Worm (Caenorhabditis elegans) whole organism, midembryonic: ENCODE data around the gene gldi-9.

Source experiments
- med-1 ChIP-seq: sonication (generic microtip); optimal IDR thresholded peaks from 2 replicates; lab custom pipeline; 2017; ENCODE audit warnings: missing genetic modification characterization, mild to moderate bottlenecking, missing compliant biosample characterization, antibody characterized with exemption, missing genetic modification reagents; ENCODE audit not compliant: insufficient read depth
- ztf-29 ChIP-seq: fragments of 200-800 bp; sonication (Bioruptor generic); IDR thresholded peaks from 2 replicates; pipeline ENCODE4 v1.3.6; 2022; ENCODE audit warnings: missing genetic modification reagents, missing genetic modification characterization, missing compliant biosample characterization

DNA sequence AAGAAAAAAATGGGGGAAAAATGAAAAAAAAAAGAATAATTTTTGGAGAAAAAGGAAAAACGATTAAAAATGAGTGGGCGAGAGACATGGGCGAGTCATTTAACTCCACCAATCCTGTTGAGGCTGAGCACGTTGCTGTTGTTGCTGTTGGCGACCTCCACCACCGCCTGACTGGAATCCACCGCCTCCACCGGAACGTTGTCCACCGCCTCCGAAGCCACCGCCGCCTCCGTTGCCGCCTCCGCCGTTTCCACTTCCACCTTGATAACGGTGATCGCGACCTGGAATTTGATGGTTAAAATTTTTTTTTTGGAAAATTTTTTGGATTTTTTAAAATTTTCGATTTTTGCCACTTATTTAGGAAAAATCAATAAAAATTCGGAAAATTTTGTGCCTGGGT lies 14.6 kb upstream of the gldi-9 start:
- no peak for TF ChIP-seq med-1 (GFP tag; lab: Kevin White, UChicago)
- TF ChIP-seq ztf-29 (GFP tag; lab: Robert Waterston, UW), result no peak
